Fruit fly (Drosophila melanogaster): Measurements from ENCODE around the gene CG13722.

The CG13722 gene

dm6 chr3L:4521809-4522208 is 31.0 kb upstream of the CG13722 start (continued):
- TF ChIP-seq CG4404 (GFP tag; IDR thresholded peaks at IDR 0.05) (no peak), tap (tag; optimal IDR thresholded peaks at IDR 0.05) (no peak), ab (GFP tag; optimal IDR thresholded peaks at IDR 0.05) (no peak), h (optimal IDR thresholded peaks at IDR 0.05) (no peak), Ets97D (GFP tag; optimal IDR thresholded peaks at IDR 0.05) (no peak), gro (GFP tag; optimal IDR thresholded peaks at IDR 0.05) (peak; percentile 68), Myb (GFP tag; optimal IDR thresholded peaks at IDR 0.05) (no peak), CG1529 (GFP tag; optimal IDR thresholded peaks at IDR 0.05) (no peak), CG6854 (GFP tag; optimal IDR thresholded peaks at IDR 0.05) (no peak), CG12391 (tag; optimal IDR thresholded peaks at IDR 0.05) (no peak), CG6765 (GFP tag; optimal IDR thresholded peaks at IDR 0.05) (no peak), Adf1 (GFP tag; IDR thresholded peaks at IDR 0.05) (no peak), CG17361 (GFP tag; IDR thresholded peaks at IDR 0.05) (no peak), CG9817 (tag; optimal IDR thresholded peaks at IDR 0.05) (peak; percentile 26), CG13287 (GFP tag; IDR thresholded peaks at IDR 0.05; ENCODE audit: partially characterized antibody) (no peak), scrt (GFP tag; optimal IDR thresholded peaks at IDR 0.05) (peak; percentile 36), Deaf1 (tag; optimal IDR thresholded peaks at IDR 0.05) (no peak), CG4707 (GFP tag; optimal IDR thresholded peaks at IDR 0.05) (no peak), sens (GFP tag) (peak; percentile 92), CG33213 (GFP tag; optimal IDR thresholded peaks at IDR 0.05) (peak; percentile 31), z (GFP tag; IDR thresholded peaks at IDR 0.05) (no peak), unpg (GFP tag; optimal IDR thresholded peaks at IDR 0.05) (peak; percentile 21), btn (GFP tag; optimal IDR thresholded peaks at IDR 0.05) (no peak), CG10274 (GFP tag; optimal IDR thresholded peaks at IDR 0.05) (no peak), slp2 (GFP tag; optimal IDR thresholded peaks at IDR 0.05) (no peak), tup (GFP tag; optimal IDR thresholded peaks at IDR 0.05) (peak; percentile 26), stc (GFP tag; IDR thresholded peaks at IDR 0.05) (no peak), CG31388 (GFP tag; optimal IDR thresholded peaks at IDR 0.05) (no peak), Dp (GFP tag; optimal IDR thresholded peaks at IDR 0.05) (no peak), slbo (GFP tag; IDR thresholded peaks at IDR 0.05) (no peak), bcd (GFP tag; optimal IDR thresholded peaks at IDR 0.05) (peak; percentile 29), klu (GFP tag; IDR thresholded peaks at IDR 0.05) (no peak), CG13123 (GFP tag; optimal IDR thresholded peaks at IDR 0.05) (no peak), CG1233 (GFP tag; optimal IDR thresholded peaks at IDR 0.05) (no peak), CG4424 (GFP tag; optimal IDR thresholded peaks at IDR 0.05) (no peak), CG4854 (GFP tag; optimal IDR thresholded peaks at IDR 0.05) (peak; percentile 47), CG12744 (GFP tag; optimal IDR thresholded peaks at IDR 0.05) (no peak), CG30403 (GFP tag; optimal IDR thresholded peaks at IDR 0.05) (no peak), CG17802 (tag; optimal IDR thresholded peaks at IDR 0.05) (no peak), dmrt99B (tag; optimal IDR thresholded peaks at IDR 0.05) (peak; percentile 17), fd96Cb (tag; optimal IDR thresholded peaks at IDR 0.05) (no peak), CG17186 (GFP tag; optimal IDR thresholded peaks at IDR 0.05) (no peak), CG12659 (GFP tag; optimal IDR thresholded peaks at IDR 0.05) (peak; percentile 4), CG9437 (GFP tag; optimal IDR thresholded peaks at IDR 0.05) (no peak), CG34422 (GFP tag; IDR thresholded peaks at IDR 0.05) (no peak), az2 (GFP tag; optimal IDR thresholded peaks at IDR 0.05) (no peak), psq (GFP tag; optimal IDR thresholded peaks at IDR 0.05) (no peak), CTCF (GFP tag; optimal IDR thresholded peaks at IDR 0.05) (no peak), crc (GFP tag; optimal IDR thresholded peaks at IDR 0.05) (peak; percentile 49), bab2 (GFP tag; optimal IDR thresholded peaks at IDR 0.05) (no peak), dmrt11E (tag; optimal IDR thresholded peaks at IDR 0.05) (no peak), Fer1 (GFP tag; optimal IDR thresholded peaks at IDR 0.05) (peak; percentile 61), Optix (GFP tag; IDR thresholded peaks at IDR 0.05) (no peak), pzg (GFP tag; optimal IDR thresholded peaks at IDR 0.05) (no peak)
